Fruit fly (Drosophila melanogaster): ENCODE measurements around the gene CG10486.

CG10486 gene

dm6 chr3L:5906599-5906998 is at the start of gene CG10486:
TSS of gene CG10486 (minus strand) at chr3L:5906699.
- TF ChIP-seq dl (GFP tag; optimal IDR thresholded peaks at IDR 0.05; ENCODE audit: insufficient read depth in 1 of 2, partially characterized antibody in 2 of 2): no peak
- no peak for TF ChIP-seq rgr (GFP tag; optimal IDR thresholded peaks at IDR 0.05)
- TF ChIP-seq HLH106 (tag; optimal IDR thresholded peaks at IDR 0.05): no peak
- TF ChIP-seq ey (GFP tag; optimal IDR thresholded peaks at IDR 0.05): no peak
- TF ChIP-seq Vsx2 (GFP tag; optimal IDR thresholded peaks at IDR 0.05; ENCODE audit: partially characterized antibody): no peak
- TF ChIP-seq Myc (optimal IDR thresholded peaks at IDR 0.05): no peak
- no peak for TF ChIP-seq sv (GFP tag; optimal IDR thresholded peaks at IDR 0.05)
- TF ChIP-seq Hr78 (GFP tag; optimal IDR thresholded peaks at IDR 0.05): no peak
- TF ChIP-seq fru (GFP tag; optimal IDR thresholded peaks at IDR 0.05): no peak
- TF ChIP-seq Hnf4 (GFP tag; optimal IDR thresholded peaks at IDR 0.05): no peak
- TF ChIP-seq pan (optimal IDR thresholded peaks at IDR 0.05): no peak
- TF ChIP-seq sage (GFP tag; optimal IDR thresholded peaks at IDR 0.05): no peak

dm6 chr3L:5954942-5955341 is 48.4 kb upstream of the CG10486 start:
- TF ChIP-seq Dfd (GFP tag; optimal IDR thresholded peaks at IDR 0.05) (peak; percentile 91), Jra (GFP tag; optimal IDR thresholded peaks at IDR 0.05) (no peak)

dm6 chr3L:5952537-5952936 is 46.0 kb upstream of the CG10486 start:
- TF ChIP-seq CrebA (GFP tag; optimal IDR thresholded peaks at IDR 0.05; ENCODE audit: borderline replicate concordance) (no peak), Jra (GFP tag; optimal IDR thresholded peaks at IDR 0.05) (no peak), psq (GFP tag; optimal IDR thresholded peaks at IDR 0.05) (no peak), sage (GFP tag; optimal IDR thresholded peaks at IDR 0.05) (no peak), Hnf4 (GFP tag; optimal IDR thresholded peaks at IDR 0.05) (no peak), OdsH (GFP tag; optimal IDR thresholded peaks at IDR 0.05) (no peak), fru (GFP tag; optimal IDR thresholded peaks at IDR 0.05) (no peak), dl (GFP tag; optimal IDR thresholded peaks at IDR 0.05; ENCODE audit: insufficient read depth in 1 of 2, partially characterized antibody in 2 of 2) (no peak), GATAd (GFP tag; optimal IDR thresholded peaks at IDR 0.05) (no peak), CG32264 (GFP tag; optimal IDR thresholded peaks at IDR 0.05) (no peak), CG9705 (GFP tag; optimal IDR thresholded peaks at IDR 0.05) (no peak), foxo (GFP tag; optimal IDR thresholded peaks at IDR 0.05) (no peak), Rel (GFP tag; optimal IDR thresholded peaks at IDR 0.05) (no peak), Rel (tag; optimal IDR thresholded peaks at IDR 0.05) (no peak)

- TF ChIP-seq CG32264 (GFP tag; optimal IDR thresholded peaks at IDR 0.05) (no peak), HLH106 (tag; optimal IDR thresholded peaks at IDR 0.05) (peak; percentile 2), fru (GFP tag; optimal IDR thresholded peaks at IDR 0.05) (peak; percentile 25)
Observed at dm6 chr3L:5952132-5952531, 45.6 kb upstream of the CG10486 start.

- TF ChIP-seq Vsx2 (GFP tag; optimal IDR thresholded peaks at IDR 0.05; ENCODE audit: partially characterized antibody) (peak; percentile 69), Dif (GFP tag; optimal IDR thresholded peaks at IDR 0.05; ENCODE audit: partially characterized antibody) (peak; percentile 39), ey (GFP tag; optimal IDR thresholded peaks at IDR 0.05) (no peak), dmrt93B (GFP tag; optimal IDR thresholded peaks at IDR 0.05) (no peak)
Observed at dm6 chr3L:5950467-5950866, 44.0 kb upstream of the CG10486 start, which contains the start of gene Egfrap. TSS of gene Egfrap (minus strand) at chr3L:5950658.

dm6 chr3L:5947110-5947731 is 40.7 kb upstream of the CG10486 start:
- TF ChIP-seq Myc (optimal IDR thresholded peaks at IDR 0.05): no peak
- TF ChIP-seq brk (GFP tag; optimal IDR thresholded peaks at IDR 0.05): no peak
- no peak for TF ChIP-seq usp (GFP tag; optimal IDR thresholded peaks at IDR 0.05)
- no peak for TF ChIP-seq Hr78 (GFP tag; optimal IDR thresholded peaks at IDR 0.05)
- TF ChIP-seq GATAd (GFP tag; optimal IDR thresholded peaks at IDR 0.05): no peak
- TF ChIP-seq N (GFP tag; optimal IDR thresholded peaks at IDR 0.05): no peak
- no peak for TF ChIP-seq pan (optimal IDR thresholded peaks at IDR 0.05)
- TF ChIP-seq ey (GFP tag; optimal IDR thresholded peaks at IDR 0.05): no peak
- no peak for TF ChIP-seq Abd-B (GFP tag; optimal IDR thresholded peaks at IDR 0.05)
- no peak for TF ChIP-seq OdsH (GFP tag; optimal IDR thresholded peaks at IDR 0.05)
- TF ChIP-seq rgr (GFP tag; optimal IDR thresholded peaks at IDR 0.05): no peak
- TF ChIP-seq HLH106 (tag; optimal IDR thresholded peaks at IDR 0.05): no peak
- TF ChIP-seq Hr83 (GFP tag; optimal IDR thresholded peaks at IDR 0.05; ENCODE audit: poor library complexity, severe bottlenecking): no peak
- no peak for TF ChIP-seq Hnf4 (GFP tag; optimal IDR thresholded peaks at IDR 0.05)
- no peak for TF ChIP-seq Dif (GFP tag; optimal IDR thresholded peaks at IDR 0.05; ENCODE audit: partially characterized antibody)
- no peak for TF ChIP-seq sage (GFP tag; optimal IDR thresholded peaks at IDR 0.05)
- no peak for TF ChIP-seq tai (GFP tag; optimal IDR thresholded peaks at IDR 0.05)
